Worm (Caenorhabditis elegans) whole organism, early embryonic: ENCODE data around the gene pah-1.

Source experiments
- B0310.2 ChIP-seq: sonication (generic microtip); optimal IDR thresholded peaks from 2 replicates; lab custom pipeline; 2016; ENCODE audit warnings: mild to moderate bottlenecking, missing genetic modification characterization, missing compliant biosample characterization
- F13C5.2 ChIP-seq: sonication (generic microtip); optimal IDR thresholded peaks from 2 replicates; lab custom pipeline; 2017; ENCODE audit warnings: mild to moderate bottlenecking, missing genetic modification characterization, inconsistent platforms, missing compliant biosample characterization
- aly-1 ChIP-seq: sonication (generic microtip); optimal IDR thresholded peaks from 2 replicates; lab custom pipeline; 2016; ENCODE audit warnings: missing genetic modification characterization, missing compliant biosample characterization
- ama-1 ChIP-seq: fragments of 150-350 bp; optimal IDR thresholded peaks from 2 replicates; lab custom pipeline; 2014
- ceh-13 ChIP-seq: fragments of 200-800 bp; sonication (Bioruptor generic); optimal IDR thresholded peaks from 2 replicates; lab custom pipeline; 2018; ENCODE audit warnings: mild to moderate bottlenecking, missing genetic modification characterization, missing compliant biosample characterization
- ceh-36 ChIP-seq: sonication (generic microtip); optimal IDR thresholded peaks from 2 replicates; lab custom pipeline; 2016; ENCODE audit warnings: missing genetic modification characterization, inconsistent platforms, missing compliant biosample characterization
- ets-7 ChIP-seq: sonication (generic microtip); optimal IDR thresholded peaks from 2 replicates; lab custom pipeline; 2016; ENCODE audit warnings: missing genotype, missing genetic modification characterization, missing compliant biosample characterization
- flt-1 ChIP-seq: fragments of 200-800 bp; sonication (Bioruptor generic); IDR thresholded peaks from 2 replicates; pipeline ENCODE4 v1.3.6; 2022; ENCODE audit warnings: missing genetic modification characterization, missing compliant biosample characterization
- hmbx-1 ChIP-seq: sonication (generic microtip); optimal IDR thresholded peaks from 2 replicates; lab custom pipeline; 2016; ENCODE audit warnings: mild to moderate bottlenecking, missing genetic modification characterization, missing compliant biosample characterization
- hmg-4 ChIP-seq: fragments of 200-800 bp; sonication (Bioruptor generic); optimal IDR thresholded peaks from 2 replicates; lab custom pipeline; 2018; ENCODE audit warnings: mild to moderate bottlenecking, missing genetic modification characterization, missing compliant biosample characterization
- hnd-1 ChIP-seq: sonication (generic microtip); optimal IDR thresholded peaks from 2 replicates; lab custom pipeline; 2016; ENCODE audit warnings: missing genetic modification characterization, missing compliant biosample characterization
- pes-1 ChIP-seq: fragments of 200-800 bp; sonication (Bioruptor generic); IDR thresholded peaks from 2 replicates; pipeline ENCODE4 v1.3.6; 2022; ENCODE audit warnings: missing genetic modification reagents, missing genetic modification characterization, missing compliant biosample characterization
- scrt-1 ChIP-seq: fragments of 200-800 bp; sonication (Bioruptor generic); IDR thresholded peaks from 2 replicates; pipeline ENCODE4 v1.3.6; 2022; ENCODE audit warnings: missing genetic modification characterization, missing compliant biosample characterization
- sea-1 ChIP-seq: fragments of 200-800 bp; sonication (Bioruptor generic); conservative IDR thresholded peaks from 2 replicates; pipeline ENCODE4 v1.3.6; 2022; ENCODE audit warnings: missing genetic modification characterization, missing compliant biosample characterization
- tbx-11 ChIP-seq: fragments of 200-800 bp; sonication (Bioruptor generic); IDR thresholded peaks from 2 replicates; pipeline ENCODE4 v1.3.6; 2022; ENCODE audit warnings: missing genetic modification characterization, missing compliant biosample characterization
- tbx-37 ChIP-seq: fragments of 200-800 bp; sonication (Bioruptor generic); conservative IDR thresholded peaks from 2 replicates; pipeline ENCODE4 v1.3.6; 2022; ENCODE audit warnings: missing genetic modification reagents, missing genetic modification characterization, missing compliant biosample characterization
- tra-4 ChIP-seq: sonication (generic microtip); optimal IDR thresholded peaks from 2 replicates; lab custom pipeline; 2017; ENCODE audit warnings: missing genetic modification characterization, missing compliant biosample characterization

pah-1 gene

DNA sequence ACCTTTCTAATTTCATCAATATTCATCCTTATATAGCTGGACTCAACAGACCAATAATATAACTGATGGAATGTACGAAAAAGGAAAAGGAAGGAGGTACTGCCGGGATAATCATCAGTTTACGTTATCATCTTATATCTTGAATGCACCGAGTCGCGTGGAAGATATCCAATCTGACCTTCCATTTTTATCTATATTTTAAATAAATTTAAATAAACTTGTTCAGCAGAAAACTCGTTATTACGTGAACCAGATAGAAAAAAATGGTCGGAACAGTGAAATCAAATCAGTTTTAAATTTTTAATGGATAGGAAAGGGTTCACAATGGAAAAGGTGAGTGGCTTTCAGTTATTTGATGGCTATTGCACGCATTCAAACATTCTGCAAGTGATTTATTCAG, at the start of gene pah-1:
Gene pah-1, minus strand, starts transcription at position 101 of the 400 bp plus-strand sequence.
- TF ChIP-seq tra-4 (tag; lab: Kevin White, UChicago), result no peak
- no peak for TF ChIP-seq F13C5.2 (tag; lab: Kevin White, UChicago)
- TF ChIP-seq B0310.2, result no peak
- TF ChIP-seq ama-1 (lab: Kevin White, UChicago), result no peak
- TF ChIP-seq ets-7 (tag; lab: Kevin White, UChicago), result no peak
- no peak for TF ChIP-seq hnd-1 (tag; lab: Kevin White, UChicago)

DNA sequence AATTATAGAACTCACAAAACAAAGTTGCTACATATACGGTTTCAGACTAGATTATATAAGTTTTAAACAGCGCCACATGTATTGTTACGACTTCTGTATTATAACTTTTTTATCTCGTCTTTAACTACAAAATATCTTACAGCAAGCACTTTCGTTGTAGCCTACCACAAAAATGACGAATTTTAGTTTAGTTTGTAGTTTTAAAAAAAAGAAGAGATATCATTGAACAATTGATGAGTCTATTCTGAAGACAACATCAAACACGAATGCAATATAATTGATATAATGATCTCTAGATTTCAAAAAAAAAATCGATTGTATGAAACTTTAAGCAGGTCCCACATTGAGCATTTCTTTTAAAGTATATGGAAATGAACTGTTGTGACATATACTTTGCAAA, 47.4 kb upstream of the pah-1 start:
- no peak for TF ChIP-seq scrt-1
- no peak for TF ChIP-seq F13C5.2 (tag; lab: Kevin White, UChicago)
- TF ChIP-seq hmg-4 (GFP tag; lab: Kevin White, UChicago), result no peak
- no peak for TF ChIP-seq tbx-37 (GFP tag; lab: Robert Waterston, UW)
- TF ChIP-seq tbx-11 (GFP tag; lab: Robert Waterston, UW), result no peak
- no peak for TF ChIP-seq ama-1 (lab: Kevin White, UChicago)
- TF ChIP-seq ets-7 (tag; lab: Kevin White, UChicago), result no peak
- TF ChIP-seq sea-1 (GFP tag; lab: Robert Waterston, UW), result no peak
- TF ChIP-seq tra-4 (tag; lab: Kevin White, UChicago), result no peak
- TF ChIP-seq flt-1 (GFP tag; lab: Robert Waterston, UW), result no peak
- TF ChIP-seq pes-1 (GFP tag; lab: Robert Waterston, UW), result no peak
- no peak for TF ChIP-seq ceh-13
- TF ChIP-seq aly-1, result no peak
- no peak for TF ChIP-seq hmbx-1 (tag; lab: Kevin White, UChicago)

DNA sequence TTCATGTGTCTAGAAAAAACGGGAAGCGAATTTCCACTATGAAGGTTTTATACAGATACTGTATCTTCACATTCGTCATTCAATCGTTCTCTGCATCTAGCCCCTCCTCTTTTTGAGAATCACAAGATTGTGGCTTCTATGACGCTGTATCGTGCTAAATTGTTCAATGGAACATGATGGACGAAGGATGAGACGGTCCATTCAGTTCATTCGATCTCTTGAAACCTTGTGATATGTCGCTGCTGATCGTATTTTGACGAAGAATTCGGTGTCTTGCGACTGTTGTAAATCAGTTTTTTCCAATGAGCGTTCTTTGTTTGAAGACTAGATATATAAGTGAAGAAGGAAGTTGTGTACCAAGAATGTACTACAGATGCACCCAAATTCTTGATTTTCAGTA, 46.9 kb upstream of the pah-1 start:
- TF ChIP-seq ceh-36 (tag; lab: Kevin White, UChicago) (no peak), scrt-1 (no peak)

DNA sequence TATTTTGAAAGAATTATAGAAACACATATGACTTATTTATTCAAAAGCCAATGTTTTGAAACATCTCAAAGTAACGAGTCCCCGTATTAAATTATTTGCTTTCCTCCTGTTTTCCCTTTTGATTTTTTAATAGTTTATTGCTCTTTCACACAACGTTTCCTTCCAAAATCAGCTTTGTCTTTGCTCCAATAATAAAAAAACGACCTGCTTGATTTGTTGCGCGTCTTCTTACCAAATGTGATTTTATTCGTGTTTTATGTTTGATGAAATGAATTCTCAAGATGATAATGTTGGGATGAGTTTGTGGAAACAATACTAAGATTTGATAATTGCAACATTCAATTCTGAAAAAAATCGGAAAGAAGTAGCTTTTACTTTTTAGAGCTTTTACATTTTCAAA, 45.5 kb upstream of the pah-1 start:
- no peak for TF ChIP-seq aly-1
- TF ChIP-seq ama-1 (lab: Kevin White, UChicago), result no peak

DNA sequence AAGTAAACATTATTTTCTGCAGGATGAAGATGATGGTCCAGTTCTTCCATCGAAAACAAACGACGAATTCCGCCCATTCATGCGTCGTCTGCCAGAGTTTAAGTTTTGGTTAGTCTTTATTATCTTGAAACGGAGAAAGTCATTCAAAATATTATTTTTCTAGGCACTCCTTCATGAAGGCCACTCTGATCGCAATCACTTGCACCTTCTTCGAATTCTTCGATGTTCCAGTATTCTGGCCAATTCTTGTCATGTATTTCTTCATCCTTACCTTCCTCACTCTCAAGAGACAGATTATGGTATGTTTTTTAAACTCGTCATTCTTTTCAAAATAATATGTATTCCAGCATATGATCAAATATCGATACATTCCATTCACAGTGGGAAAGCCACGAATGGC, 45.0 kb upstream of the pah-1 start:
- TF ChIP-seq aly-1 (no peak), tbx-11 (GFP tag; lab: Robert Waterston, UW) (no peak), ets-7 (tag; lab: Kevin White, UChicago) (no peak), F13C5.2 (tag; lab: Kevin White, UChicago) (no peak), B0310.2 (no peak), tra-4 (tag; lab: Kevin White, UChicago) (no peak), flt-1 (GFP tag; lab: Robert Waterston, UW) (no peak), hnd-1 (tag; lab: Kevin White, UChicago) (no peak), scrt-1 (no peak), ceh-36 (tag; lab: Kevin White, UChicago) (no peak), sea-1 (GFP tag; lab: Robert Waterston, UW) (no peak), ama-1 (lab: Kevin White, UChicago) (no peak), tbx-37 (GFP tag; lab: Robert Waterston, UW) (no peak), hmg-4 (GFP tag; lab: Kevin White, UChicago) (no peak), pes-1 (GFP tag; lab: Robert Waterston, UW) (no peak)

DNA sequence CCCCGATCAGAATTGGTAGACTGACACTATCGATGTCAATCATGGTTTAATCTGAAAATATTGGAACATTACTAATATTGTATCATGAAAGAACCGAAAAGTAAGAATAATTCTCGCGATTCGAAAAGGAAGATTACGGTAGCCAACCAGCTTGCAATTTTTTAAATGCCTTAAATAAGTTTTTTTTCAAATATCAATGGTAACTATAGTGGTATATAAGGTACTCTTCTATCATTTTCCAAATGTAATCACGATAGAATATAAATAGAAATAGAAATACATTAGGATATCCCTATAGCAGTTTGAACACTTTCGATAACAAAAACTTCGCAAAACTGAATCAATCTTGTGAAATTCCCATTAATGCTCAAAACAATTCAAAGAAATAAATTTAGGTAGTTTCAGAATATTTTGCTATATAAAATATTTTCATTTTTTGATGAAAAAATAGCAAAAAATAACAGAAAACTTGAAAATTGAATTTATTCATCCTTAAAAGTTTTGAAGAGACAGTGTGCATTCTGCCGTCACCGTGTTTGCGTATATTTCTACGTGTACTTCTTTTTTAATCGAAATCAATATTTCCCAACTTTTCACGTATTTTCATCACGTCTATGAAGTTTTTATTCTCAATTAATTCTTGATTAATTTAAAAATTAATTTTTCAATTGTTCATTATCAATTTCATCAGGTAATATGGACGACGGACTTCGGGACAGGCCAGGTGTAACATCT, 44.0 kb upstream of the pah-1 start, which contains the start of the genes F46C5.9 and rer-1:
Gene F46C5.9, minus strand, starts transcription at position 51 of the 735 bp plus-strand sequence.
Gene rer-1, plus strand, starts transcription at position 692 of the 735 bp plus-strand sequence.
- TF ChIP-seq ama-1 (lab: Kevin White, UChicago) (no peak), flt-1 (GFP tag; lab: Robert Waterston, UW) (no peak), ets-7 (tag; lab: Kevin White, UChicago) (no peak), B0310.2 (no peak), tbx-11 (GFP tag; lab: Robert Waterston, UW) (no peak), ceh-36 (tag; lab: Kevin White, UChicago) (no peak), pes-1 (GFP tag; lab: Robert Waterston, UW) (no peak), ceh-13 (no peak), tbx-37 (GFP tag; lab: Robert Waterston, UW) (no peak), tra-4 (tag; lab: Kevin White, UChicago) (no peak), hmbx-1 (tag; lab: Kevin White, UChicago) (no peak), sea-1 (GFP tag; lab: Robert Waterston, UW) (no peak), aly-1 (no peak)

DNA sequence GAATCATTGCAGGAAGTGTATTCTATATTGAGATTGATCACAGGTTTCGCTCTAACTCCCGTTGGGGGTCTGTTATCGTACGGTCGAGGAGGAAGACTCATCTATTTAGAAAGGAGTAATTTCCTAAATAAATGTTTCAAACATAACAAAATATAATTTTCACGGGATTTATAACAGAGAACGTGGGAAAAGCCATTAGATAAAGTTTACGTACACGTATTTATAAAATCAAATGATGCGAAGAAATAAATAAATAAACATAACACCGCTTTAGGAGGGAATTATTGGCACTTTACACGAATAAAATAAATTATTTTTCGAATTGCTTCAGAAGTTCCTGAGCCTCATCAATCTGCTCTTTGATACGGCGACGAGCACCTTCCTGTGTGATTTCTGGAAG, 41.7 kb upstream of the pah-1 start, which contains the start of gene F07H5.10:
Gene F07H5.10, minus strand, starts transcription at position 101 of the 400 bp plus-strand sequence.
- no peak for TF ChIP-seq B0310.2
- TF ChIP-seq pes-1 (GFP tag; lab: Robert Waterston, UW), result no peak
- no peak for TF ChIP-seq hmbx-1 (tag; lab: Kevin White, UChicago)
- no peak for TF ChIP-seq tbx-11 (GFP tag; lab: Robert Waterston, UW)
- no peak for TF ChIP-seq ets-7 (tag; lab: Kevin White, UChicago)
- TF ChIP-seq F13C5.2 (tag; lab: Kevin White, UChicago), result no peak
- TF ChIP-seq tra-4 (tag; lab: Kevin White, UChicago), result no peak
- no peak for TF ChIP-seq ceh-36 (tag; lab: Kevin White, UChicago)
- no peak for TF ChIP-seq scrt-1
- TF ChIP-seq hnd-1 (tag; lab: Kevin White, UChicago), result no peak
- no peak for TF ChIP-seq tbx-37 (GFP tag; lab: Robert Waterston, UW)

DNA sequence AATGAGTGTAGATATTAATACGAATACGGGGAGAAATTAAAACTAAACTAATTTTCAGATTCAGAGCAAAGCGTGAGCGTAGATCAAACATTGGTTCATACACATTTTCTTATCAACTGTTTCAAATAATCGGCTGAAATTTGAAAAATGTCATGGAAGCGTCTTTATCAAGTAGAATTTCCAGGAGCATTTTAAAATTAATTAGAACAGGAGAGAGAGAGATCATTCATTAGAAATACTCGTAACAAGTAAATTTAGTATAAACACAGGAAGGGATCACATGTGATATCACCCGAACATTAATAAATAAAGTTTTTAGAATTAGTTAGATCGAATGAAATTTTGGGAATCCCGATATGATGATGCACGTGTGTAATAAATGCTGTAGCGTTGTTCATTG, 40.1 kb upstream of the pah-1 start, which contains the start of gene pho-13:
Gene pho-13, minus strand, starts transcription at position 101 of the 400 bp plus-strand sequence.
- TF ChIP-seq ceh-36 (tag; lab: Kevin White, UChicago) (no peak), aly-1 (no peak), ets-7 (tag; lab: Kevin White, UChicago) (no peak), B0310.2 (no peak), scrt-1 (no peak), ama-1 (lab: Kevin White, UChicago) (no peak), tra-4 (tag; lab: Kevin White, UChicago) (no peak), F13C5.2 (tag; lab: Kevin White, UChicago) (no peak), hmg-4 (GFP tag; lab: Kevin White, UChicago) (no peak)
